Worm (Caenorhabditis elegans) whole organism, midembryonic: ENCODE results near the gene T28A11.16.

Source experiments
- cog-1 ChIP-seq: sonication (generic microtip); optimal IDR thresholded peaks from 2 replicates; lab custom pipeline; 2016; ENCODE audit warnings: missing genetic modification characterization, missing compliant biosample characterization
- flt-1 ChIP-seq: fragments of 200-800 bp; sonication (Bioruptor generic); IDR thresholded peaks from 2 replicates; pipeline ENCODE4 v1.3.6; 2022; ENCODE audit warnings: missing genetic modification characterization, missing compliant biosample characterization
- klf-2 ChIP-seq: fragments of 200-800 bp; sonication (Bioruptor generic); conservative IDR thresholded peaks from 2 replicates; pipeline ENCODE4 v1.3.6; 2022; ENCODE audit warnings: missing genetic modification reagents, missing genetic modification characterization, missing compliant biosample characterization
- ref-1 ChIP-seq: fragments of 200-800 bp; sonication (Bioruptor generic); conservative IDR thresholded peaks from 2 replicates; pipeline ENCODE4 v1.3.6; 2022; ENCODE audit warnings: missing genetic modification reagents, missing genetic modification characterization, missing compliant biosample characterization
- tab-1 ChIP-seq: fragments of 200-800 bp; sonication (Bioruptor generic); IDR thresholded peaks from 2 replicates; pipeline ENCODE4 v1.3.6; 2022; ENCODE audit warnings: missing genetic modification characterization, missing compliant biosample characterization

ce11 chrV:3250153-3250552 is 8.9 kb downstream of the T28A11.16 start, which contains the start of gene T28A11.13:
- no peak for TF ChIP-seq tab-1 (GFP tag; lab: Robert Waterston, UW)
- TF ChIP-seq cog-1 (tag; lab: Kevin White, UChicago): no peak
- no peak for TF ChIP-seq klf-2
- TF ChIP-seq flt-1 (GFP tag; lab: Robert Waterston, UW): no peak
- no peak for TF ChIP-seq ref-1 (GFP tag; lab: Robert Waterston, UW)
